Worm (Caenorhabditis elegans): ENCODE measurements around the gene gipc-1.

The gipc-1 gene

ce11 chrIII:4873395-4873794 lies 2.8 kb downstream of the gipc-1 start:
- TF ChIP-seq ztf-29 (GFP tag; IDR thresholded peaks at IDR 0.05) (no peak), ref-1 (GFP tag; conservative IDR thresholded peaks at IDR 0.05) (no peak)

ce11 chrIII:4874671-4875070 lies 4.1 kb downstream of the gipc-1 start, which contains the start of gene C35D10.12:
TSS of gene C35D10.12 (minus strand) at chrIII:4874771.
- TF ChIP-seq ztf-29 (GFP tag; IDR thresholded peaks at IDR 0.05) (no peak), ztf-23 (GFP tag; IDR thresholded peaks at IDR 0.05) (no peak), klf-2 (GFP tag; conservative IDR thresholded peaks at IDR 0.05) (no peak), ref-1 (GFP tag; conservative IDR thresholded peaks at IDR 0.05) (no peak), med-1 (GFP tag; optimal IDR thresholded peaks at IDR 0.05; ENCODE audit: insufficient read depth) (no peak), cog-1 (tag; optimal IDR thresholded peaks at IDR 0.05) (no peak), flt-1 (GFP tag; IDR thresholded peaks at IDR 0.05) (no peak), tab-1 (GFP tag; IDR thresholded peaks at IDR 0.05) (no peak), T22C8.4 (GFP tag; IDR thresholded peaks at IDR 0.05) (no peak)

- TF ChIP-seq flt-1 (GFP tag; IDR thresholded peaks at IDR 0.05) (no peak), T22C8.4 (GFP tag; IDR thresholded peaks at IDR 0.05) (no peak), cog-1 (tag; optimal IDR thresholded peaks at IDR 0.05) (no peak), med-1 (GFP tag; optimal IDR thresholded peaks at IDR 0.05; ENCODE audit: insufficient read depth) (no peak), tab-1 (GFP tag; IDR thresholded peaks at IDR 0.05) (no peak), ref-1 (GFP tag; conservative IDR thresholded peaks at IDR 0.05) (no peak), klf-2 (GFP tag; conservative IDR thresholded peaks at IDR 0.05) (no peak), ztf-29 (GFP tag; IDR thresholded peaks at IDR 0.05) (no peak)
Observed at ce11 chrIII:4875663-4876062, 5.1 kb downstream of the gipc-1 start.

ce11 chrIII:4878281-4878680 lies 7.7 kb downstream of the gipc-1 start, which contains the start of the genes tost-1 and arx-6:
TSS of gene tost-1 (minus strand) at chrIII:4878311.
TSS of gene arx-6 (plus strand) at chrIII:4878658.
- TF ChIP-seq ztf-29 (GFP tag; IDR thresholded peaks at IDR 0.05) = no peak
- no peak for TF ChIP-seq med-1 (GFP tag; optimal IDR thresholded peaks at IDR 0.05; ENCODE audit: insufficient read depth)
- TF ChIP-seq tab-1 (GFP tag; IDR thresholded peaks at IDR 0.05) = no peak
- TF ChIP-seq ref-1 (GFP tag; conservative IDR thresholded peaks at IDR 0.05) = no peak
- TF ChIP-seq flt-1 (GFP tag; IDR thresholded peaks at IDR 0.05) = no peak
- no peak for TF ChIP-seq ztf-23 (GFP tag; IDR thresholded peaks at IDR 0.05)
- no peak for TF ChIP-seq klf-2 (GFP tag; conservative IDR thresholded peaks at IDR 0.05)
- 0 out of 2 replicates have a peak, but pooled peaks have one; percentile 5 for TF ChIP-seq T22C8.4 (GFP tag; IDR thresholded peaks at IDR 0.05)

- no peak for TF ChIP-seq tab-1 (GFP tag; IDR thresholded peaks at IDR 0.05)
- no peak for TF ChIP-seq med-1 (GFP tag; optimal IDR thresholded peaks at IDR 0.05; ENCODE audit: insufficient read depth)
- no peak for TF ChIP-seq ref-1 (GFP tag; conservative IDR thresholded peaks at IDR 0.05)
- TF ChIP-seq cog-1 (tag; optimal IDR thresholded peaks at IDR 0.05) = no peak
- TF ChIP-seq klf-2 (GFP tag; conservative IDR thresholded peaks at IDR 0.05) = no peak
- no peak for TF ChIP-seq flt-1 (GFP tag; IDR thresholded peaks at IDR 0.05)
- TF ChIP-seq T22C8.4 (GFP tag; IDR thresholded peaks at IDR 0.05) = no peak
- TF ChIP-seq ztf-29 (GFP tag; IDR thresholded peaks at IDR 0.05) = no peak
- no peak for TF ChIP-seq ztf-23 (GFP tag; IDR thresholded peaks at IDR 0.05)
Observed at ce11 chrIII:4879445-4879844, 8.9 kb downstream of the gipc-1 start, which contains the start of gene C35D10.1. TSS of gene C35D10.1 (plus strand) at chrIII:4879745.

- no peak for TF ChIP-seq T22C8.4 (GFP tag; IDR thresholded peaks at IDR 0.05)
- TF ChIP-seq ref-1 (GFP tag; conservative IDR thresholded peaks at IDR 0.05) = no peak
- TF ChIP-seq ztf-23 (GFP tag; IDR thresholded peaks at IDR 0.05) = no peak
- no peak for TF ChIP-seq cog-1 (tag; optimal IDR thresholded peaks at IDR 0.05)
- TF ChIP-seq flt-1 (GFP tag; IDR thresholded peaks at IDR 0.05) = no peak
- no peak for TF ChIP-seq klf-2 (GFP tag; conservative IDR thresholded peaks at IDR 0.05)
- TF ChIP-seq med-1 (GFP tag; optimal IDR thresholded peaks at IDR 0.05; ENCODE audit: insufficient read depth) = no peak
- TF ChIP-seq ztf-29 (GFP tag; IDR thresholded peaks at IDR 0.05) = no peak
- no peak for TF ChIP-seq tab-1 (GFP tag; IDR thresholded peaks at IDR 0.05)
Observed at ce11 chrIII:4881955-4882354, 11.4 kb downstream of the gipc-1 start.

- TF ChIP-seq med-1 (GFP tag; optimal IDR thresholded peaks at IDR 0.05; ENCODE audit: insufficient read depth) (no peak), flt-1 (GFP tag; IDR thresholded peaks at IDR 0.05) (no peak), T22C8.4 (GFP tag; IDR thresholded peaks at IDR 0.05) (no peak), cog-1 (tag; optimal IDR thresholded peaks at IDR 0.05) (no peak), klf-2 (GFP tag; conservative IDR thresholded peaks at IDR 0.05) (no peak), ztf-23 (GFP tag; IDR thresholded peaks at IDR 0.05) (no peak), ref-1 (GFP tag; conservative IDR thresholded peaks at IDR 0.05) (no peak), ztf-29 (GFP tag; IDR thresholded peaks at IDR 0.05) (no peak), tab-1 (GFP tag; IDR thresholded peaks at IDR 0.05) (no peak)
Observed at ce11 chrIII:4883429-4883828, 12.9 kb downstream of the gipc-1 start, which contains the start of gene clec-5. TSS of gene clec-5 (minus strand) at chrIII:4883606.

ce11 chrIII:4887291-4887690 lies 16.7 kb downstream of the gipc-1 start, which contains the start of gene clec-6:
TSS of gene clec-6 (minus strand) at chrIII:4887444.
- TF ChIP-seq med-1 (GFP tag; optimal IDR thresholded peaks at IDR 0.05; ENCODE audit: insufficient read depth) (no peak), tab-1 (GFP tag; IDR thresholded peaks at IDR 0.05) (no peak), T22C8.4 (GFP tag; IDR thresholded peaks at IDR 0.05) (no peak), klf-2 (GFP tag; conservative IDR thresholded peaks at IDR 0.05) (no peak), ref-1 (GFP tag; conservative IDR thresholded peaks at IDR 0.05) (no peak), ztf-29 (GFP tag; IDR thresholded peaks at IDR 0.05) (no peak), cog-1 (tag; optimal IDR thresholded peaks at IDR 0.05) (no peak), flt-1 (GFP tag; IDR thresholded peaks at IDR 0.05) (no peak), ztf-23 (GFP tag; IDR thresholded peaks at IDR 0.05) (no peak)

ce11 chrIII:4890997-4891396 lies 20.4 kb downstream of the gipc-1 start, which contains the start of gene F26F4.5:
TSS of gene F26F4.5 (minus strand) at chrIII:4891252.
- no peak for TF ChIP-seq med-1 (GFP tag; optimal IDR thresholded peaks at IDR 0.05; ENCODE audit: insufficient read depth)
- TF ChIP-seq flt-1 (GFP tag; IDR thresholded peaks at IDR 0.05) = no peak
- no peak for TF ChIP-seq T22C8.4 (GFP tag; IDR thresholded peaks at IDR 0.05)
- TF ChIP-seq ztf-23 (GFP tag; IDR thresholded peaks at IDR 0.05) = no peak
- no peak for TF ChIP-seq ztf-29 (GFP tag; IDR thresholded peaks at IDR 0.05)
- TF ChIP-seq tab-1 (GFP tag; IDR thresholded peaks at IDR 0.05) = no peak

ce11 chrIII:4893540-4893939 lies 23.0 kb downstream of the gipc-1 start, which contains the start of gene F26F4.6:
TSS of gene F26F4.6 (minus strand) at chrIII:4893640.
- TF ChIP-seq ztf-29 (GFP tag; IDR thresholded peaks at IDR 0.05) = no peak
- TF ChIP-seq cog-1 (tag; optimal IDR thresholded peaks at IDR 0.05) = no peak
- TF ChIP-seq T22C8.4 (GFP tag; IDR thresholded peaks at IDR 0.05) = no peak
- no peak for TF ChIP-seq ref-1 (GFP tag; conservative IDR thresholded peaks at IDR 0.05)
- TF ChIP-seq tab-1 (GFP tag; IDR thresholded peaks at IDR 0.05) = no peak
- no peak for TF ChIP-seq ztf-23 (GFP tag; IDR thresholded peaks at IDR 0.05)
- TF ChIP-seq med-1 (GFP tag; optimal IDR thresholded peaks at IDR 0.05; ENCODE audit: insufficient read depth) = no peak
- TF ChIP-seq klf-2 (GFP tag; conservative IDR thresholded peaks at IDR 0.05) = no peak
